Worm (Caenorhabditis elegans) whole organism, L4 larva: ENCODE data around the gene leo-1.

Source experiments
- D1046.2 ChIP-seq: fragments of 200-800 bp; sonication (Bioruptor generic); IDR thresholded peaks from 2 replicates; pipeline ENCODE4 v1.3.6; 2022; ENCODE audit warnings: missing genetic modification characterization, missing compliant biosample characterization
- F10B5.3 ChIP-seq: sonication (generic microtip); optimal IDR thresholded peaks from 2 replicates; lab custom pipeline; 2016; ENCODE audit warnings: mild to moderate bottlenecking, missing genetic modification characterization, missing compliant biosample characterization
- T20F7.1 ChIP-seq: fragments of 200-800 bp; sonication (Bioruptor generic); optimal IDR thresholded peaks from 2 replicates; lab custom pipeline; 2018; ENCODE audit warnings: mild to moderate bottlenecking, missing genetic modification characterization, missing compliant biosample characterization
- T26A8.4 ChIP-seq: fragments of 200-800 bp; sonication (Bioruptor generic); IDR thresholded peaks from 2 replicates; pipeline ENCODE4 v1.3.6; 2022; ENCODE audit warnings: missing genetic modification characterization, missing compliant biosample characterization
- Y105C5A.15 ChIP-seq: fragments of 200-800 bp; sonication (Bioruptor generic); IDR thresholded peaks from 2 replicates; pipeline ENCODE4 v1.3.6; 2022; ENCODE audit warnings: missing genetic modification characterization, missing compliant biosample characterization
- Y48G9A.11 ChIP-seq: fragments of 200-800 bp; sonication (Bioruptor generic); IDR thresholded peaks from 2 replicates; pipeline ENCODE4 v1.3.6; 2022; ENCODE audit warnings: missing genetic modification reagents, missing genetic modification characterization, missing compliant biosample characterization
- ZK337.2 ChIP-seq: fragments of 200-800 bp; sonication (Bioruptor generic); IDR thresholded peaks from 2 replicates; pipeline ENCODE4 v1.3.6; 2022; ENCODE audit warnings: missing genetic modification reagents, missing genetic modification characterization, missing compliant biosample characterization
- ZK546.5 ChIP-seq, 2 experiments: sonication (generic microtip); optimal IDR thresholded peaks; 2 replicates each; lab custom pipeline; 2017; ENCODE audit warnings: missing biosample characterization in 2 of 2, missing genetic modification characterization in 2 of 2
- arid-1 ChIP-seq: fragments of 200-800 bp; sonication (Bioruptor generic); conservative IDR thresholded peaks from 2 replicates; pipeline ENCODE4 v1.3.6; 2022; ENCODE audit warnings: missing genetic modification reagents, missing genetic modification characterization, missing compliant biosample characterization
- attf-4 ChIP-seq: sonication (generic microtip); optimal IDR thresholded peaks from 3 replicates; lab custom pipeline; 2017; ENCODE audit warnings: missing biosample characterization, missing genetic modification characterization
- ceh-20 ChIP-seq: fragments of 200-800 bp; sonication (Bioruptor generic); IDR thresholded peaks from 2 replicates; pipeline ENCODE4 v1.3.6; 2022; ENCODE audit warnings: missing genetic modification reagents, missing genetic modification characterization, missing compliant biosample characterization
- ceh-28 ChIP-seq: fragments of 150-350 bp; optimal IDR thresholded peaks from 2 replicates; lab custom pipeline; 2014; ENCODE audit warnings: missing biosample characterization, missing genetic modification reagents, missing genetic modification characterization
- ceh-32 ChIP-seq: sonication (generic microtip); optimal IDR thresholded peaks from 2 replicates; lab custom pipeline; 2016; ENCODE audit warnings: mild to moderate bottlenecking, missing genetic modification characterization, missing compliant biosample characterization; ENCODE audit not compliant: poor library complexity
- ceh-44 ChIP-seq: fragments of 200-800 bp; sonication (Bioruptor generic); IDR thresholded peaks from 2 replicates; pipeline ENCODE4 v1.3.6; 2022; ENCODE audit warnings: missing genetic modification reagents, missing genetic modification characterization, missing compliant biosample characterization
- ceh-62 ChIP-seq: sonication (generic microtip); optimal IDR thresholded peaks from 2 replicates; lab custom pipeline; 2017; ENCODE audit warnings: missing biosample characterization, missing genetic modification characterization
- ces-1 ChIP-seq: fragments of 150-350 bp; sonication (generic microtip); optimal IDR thresholded peaks from 4 replicates; lab custom pipeline; 2014; ENCODE audit warnings: missing biosample characterization, missing genetic modification reagents, missing genetic modification characterization
- cey-2 ChIP-seq: sonication (generic microtip); optimal IDR thresholded peaks from 3 replicates; lab custom pipeline; 2017; ENCODE audit warnings: missing genetic modification characterization, mild to moderate bottlenecking, missing compliant biosample characterization, antibody characterized with exemption, borderline replicate concordance; ENCODE audit not compliant: insufficient read depth
- daf-16 ChIP-seq, 3 experiments: sonication (generic microtip); optimal IDR thresholded peaks; 2 replicates each; lab custom pipeline; 2016 to 2017; ENCODE audit warnings: missing genetic modification characterization in 3 of 3, missing genetic modification reagents in 3 of 3, mild to moderate bottlenecking in 2 of 3, missing compliant biosample characterization in 2 of 3, missing biosample characterization in 1 of 3, moderate library complexity in 1 of 3
- dmd-8 ChIP-seq: fragments of 200-800 bp; sonication (Bioruptor generic); IDR thresholded peaks from 2 replicates; pipeline ENCODE4 v1.3.6; 2022; ENCODE audit warnings: missing genetic modification characterization, missing compliant biosample characterization
- dmd-9 ChIP-seq: fragments of 200-800 bp; sonication (Bioruptor generic); IDR thresholded peaks from 2 replicates; pipeline ENCODE4 v1.3.6; 2022; ENCODE audit warnings: missing genetic modification reagents, missing genetic modification characterization, missing compliant biosample characterization
- egl-27 ChIP-seq: sonication (generic microtip); optimal IDR thresholded peaks from 3 replicates; lab custom pipeline; 2017; ENCODE audit warnings: missing biosample characterization, missing genetic modification reagents, missing genetic modification characterization
- gei-8 ChIP-seq: fragments of 200-800 bp; sonication (Bioruptor generic); optimal IDR thresholded peaks from 2 replicates; lab custom pipeline; 2018; ENCODE audit warnings: mild to moderate bottlenecking, missing genetic modification characterization, missing compliant biosample characterization
- hlh-11 ChIP-seq: fragments of 200-800 bp; sonication (Bioruptor generic); optimal IDR thresholded peaks from 2 replicates; lab custom pipeline; 2018; ENCODE audit warnings: mild to moderate bottlenecking, missing genetic modification characterization, missing compliant biosample characterization
- hmg-1.1 ChIP-seq: fragments of 200-800 bp; sonication (Bioruptor generic); IDR thresholded peaks from 2 replicates; pipeline ENCODE4 v1.3.6; 2022; ENCODE audit warnings: missing genetic modification reagents, missing genetic modification characterization, missing compliant biosample characterization
- lim-7 ChIP-seq: fragments of 200-800 bp; sonication (Bioruptor generic); IDR thresholded peaks from 2 replicates; pipeline ENCODE4 v1.3.6; 2022; ENCODE audit warnings: missing genetic modification characterization, missing compliant biosample characterization
- lin-13 ChIP-seq: fragments of 150-350 bp; optimal IDR thresholded peaks from 2 replicates; lab custom pipeline; 2014; ENCODE audit warnings: missing biosample characterization, missing genetic modification reagents, missing genetic modification characterization
- lin-29 ChIP-seq: fragments of 200-800 bp; sonication (Bioruptor generic); IDR thresholded peaks from 2 replicates; pipeline ENCODE4 v1.3.6; 2022; ENCODE audit warnings: missing genetic modification reagents, missing genetic modification characterization, missing compliant biosample characterization
- lsy-2 ChIP-seq, 2 experiments: fragments of 150-350 bp in 1 of 2; sonication (generic microtip) in 1 of 2; optimal IDR thresholded peaks; 2 replicates each; lab custom pipeline; 2014 to 2017; ENCODE audit warnings: missing biosample characterization in 2 of 2, missing genetic modification characterization in 2 of 2
- madf-5 ChIP-seq, 2 experiments: fragments of 200-800 bp; sonication (Bioruptor generic); IDR thresholded peaks; 2 replicates each; pipeline ENCODE4 v1.3.6; 2022; ENCODE audit warnings: missing compliant biosample characterization in 2 of 2, missing genetic modification characterization in 2 of 2
- mdl-1 ChIP-seq, 2 experiments: fragments of 150-350 bp in 1 of 2; sonication (generic microtip) in 1 of 2; optimal IDR thresholded peaks; 2 replicates each; lab custom pipeline; 2014 to 2017; ENCODE audit warnings: missing biosample characterization in 2 of 2, missing genetic modification characterization in 2 of 2
- mdt-29 ChIP-seq: fragments of 200-800 bp; sonication (Bioruptor generic); IDR thresholded peaks from 2 replicates; pipeline ENCODE4 v1.3.6; 2022; ENCODE audit warnings: missing genetic modification reagents, missing genetic modification characterization, missing compliant biosample characterization
- mep-1 ChIP-seq: fragments of 150-350 bp; sonication (generic microtip); optimal IDR thresholded peaks from 3 replicates; lab custom pipeline; 2014; ENCODE audit warnings: missing biosample characterization, missing genetic modification characterization
- mes-2 ChIP-seq: sonication (generic microtip); optimal IDR thresholded peaks from 2 replicates; lab custom pipeline; 2016; ENCODE audit warnings: missing genotype, mild to moderate bottlenecking, missing genetic modification characterization, missing compliant biosample characterization; ENCODE audit not compliant: poor library complexity, severe bottlenecking
- nhr-48 ChIP-seq: sonication (generic microtip); optimal IDR thresholded peaks from 2 replicates; lab custom pipeline; 2016; ENCODE audit warnings: mild to moderate bottlenecking, missing genetic modification characterization, missing compliant biosample characterization
- nhr-77 ChIP-seq: fragments of 150-350 bp; optimal IDR thresholded peaks from 2 replicates; lab custom pipeline; 2014; ENCODE audit warnings: missing biosample characterization, missing genetic modification characterization
- pha-4 ChIP-seq, 2 experiments: fragments of 150-350 bp in 1 of 2; fragments of 200-800 bp in 1 of 2; sonication (Bioruptor generic) in 1 of 2; IDR thresholded peaks in 1 of 2; optimal IDR thresholded peaks in 1 of 2; 2 replicates each; pipeline versions ENCODE4 v1.3.6 to Lab custom; 2014 to 2022; ENCODE audit warnings: missing genetic modification characterization in 2 of 2, missing genetic modification reagents in 2 of 2, missing biosample characterization in 1 of 2, missing compliant biosample characterization in 1 of 2
- php-3 ChIP-seq: fragments of 200-800 bp; sonication (Bioruptor generic); IDR thresholded peaks from 2 replicates; pipeline ENCODE4 v1.3.6; 2022; ENCODE audit warnings: missing genetic modification reagents, missing genetic modification characterization, missing compliant biosample characterization
- pqm-1 ChIP-seq: sonication (generic microtip); optimal IDR thresholded peaks from 2 replicates; lab custom pipeline; 2017; ENCODE audit warnings: missing biosample characterization, missing genetic modification characterization
- saeg-2 ChIP-seq: fragments of 200-800 bp; sonication (Bioruptor generic); IDR thresholded peaks from 2 replicates; pipeline ENCODE4 v1.3.6; 2022; ENCODE audit warnings: missing genetic modification reagents, missing genetic modification characterization, missing compliant biosample characterization
- set-16 ChIP-seq: fragments of 200-800 bp; sonication (Bioruptor generic); IDR thresholded peaks from 2 replicates; pipeline ENCODE4 v1.3.6; 2022; ENCODE audit warnings: missing genetic modification reagents, missing genetic modification characterization, missing compliant biosample characterization
- spr-1 ChIP-seq: sonication (generic microtip); optimal IDR thresholded peaks from 2 replicates; lab custom pipeline; 2016; ENCODE audit warnings: mild to moderate bottlenecking, missing genetic modification characterization, missing compliant biosample characterization
- tra-1 ChIP-seq: fragments of 200-800 bp; sonication (Bioruptor generic); IDR thresholded peaks from 2 replicates; pipeline ENCODE4 v1.3.6; 2022; ENCODE audit warnings: missing genetic modification reagents, missing genetic modification characterization, missing compliant biosample characterization
- unc-62 ChIP-seq, 3 experiments: fragments of 150-350 bp in 1 of 3; sonication (generic microtip); optimal IDR thresholded peaks in 2 of 3; peaks in 1 of 3; 1 replicate in 1 of 3; 2 replicates in 2 of 3; lab custom pipeline; 2014 to 2017; ENCODE audit warnings: missing biosample characterization in 3 of 3, missing genetic modification characterization in 3 of 3, missing genetic modification reagents in 3 of 3, missing genotype in 1 of 3
- vab-7 ChIP-seq: fragments of 200-800 bp; sonication (Bioruptor generic); IDR thresholded peaks from 2 replicates; pipeline ENCODE4 v1.3.6; 2022; ENCODE audit warnings: missing genetic modification reagents, missing genetic modification characterization, missing compliant biosample characterization
- zag-1 ChIP-seq: fragments of 150-350 bp; optimal IDR thresholded peaks from 2 replicates; lab custom pipeline; 2014; ENCODE audit warnings: missing biosample characterization, missing genetic modification characterization
- zfp-3 ChIP-seq: fragments of 200-800 bp; sonication (Bioruptor generic); conservative IDR thresholded peaks from 2 replicates; pipeline ENCODE4 v1.3.6; 2022; ENCODE audit warnings: missing genetic modification reagents, missing genetic modification characterization, missing compliant biosample characterization
- ztf-11 ChIP-seq: fragments of 150-350 bp; optimal IDR thresholded peaks from 2 replicates; lab custom pipeline; 2014; ENCODE audit warnings: missing biosample characterization, missing genetic modification characterization
- ztf-7 ChIP-seq: fragments of 150-350 bp; optimal IDR thresholded peaks from 2 replicates; lab custom pipeline; 2014; ENCODE audit warnings: missing biosample characterization, missing genetic modification characterization

Gene leo-1

DNA sequence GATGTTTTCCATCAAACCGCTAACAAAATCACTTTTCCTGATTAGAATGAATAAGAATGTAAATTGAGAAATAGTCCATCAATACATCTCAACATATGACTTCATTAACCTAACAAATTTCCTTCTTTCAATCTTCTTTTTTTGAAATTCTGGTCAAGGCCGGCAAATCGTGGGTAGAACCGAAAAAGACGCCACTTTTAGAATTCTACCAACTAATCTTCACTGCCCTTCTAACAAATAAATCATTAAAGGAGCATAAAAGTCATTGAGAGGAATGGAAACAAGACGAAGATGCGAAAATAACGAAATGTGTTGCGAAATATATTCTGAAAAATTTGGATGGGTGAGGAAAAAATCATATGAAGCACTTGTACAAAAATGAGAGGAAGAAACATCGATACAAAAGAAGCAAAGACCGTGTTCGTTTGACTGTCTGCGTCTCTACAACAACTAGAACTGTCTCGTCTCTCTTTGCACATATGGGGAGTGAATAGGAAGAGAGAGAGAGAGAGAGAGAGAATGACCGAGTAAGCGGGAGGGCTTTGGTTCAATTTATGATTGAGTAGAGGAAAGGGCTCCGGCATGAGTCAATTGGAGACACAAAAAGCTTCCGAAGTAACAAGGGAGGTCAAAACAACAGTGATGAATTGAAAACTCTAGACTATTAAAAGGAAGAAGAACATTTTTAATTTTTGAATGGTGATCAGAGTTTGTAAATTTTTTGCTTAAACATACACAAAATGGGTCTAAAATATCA lies 34.8 kb upstream of the leo-1 start:
- TF ChIP-seq ceh-32 (tag; lab: Kevin White, UChicago) (no peak), egl-27 (tag; lab: Kevin White, UChicago) (no peak), madf-5 (GFP tag; IDR thresholded peaks at IDR 0.05; lab: Robert Waterston, UW) (no peak), Y105C5A.15 (no peak), zag-1 (tag; lab: Kevin White, UChicago) (no peak), dmd-8 (GFP tag; lab: Robert Waterston, UW) (no peak), spr-1 (tag; lab: Kevin White, UChicago) (no peak), gei-8 (GFP tag; lab: Kevin White, UChicago) (no peak), ceh-44 (no peak), saeg-2 (GFP tag; lab: Robert Waterston, UW) (no peak), T20F7.1 (GFP tag; lab: Kevin White, UChicago) (no peak), hmg-1.1 (GFP tag; lab: Robert Waterston, UW) (peak; percentile 76), daf-16 (GFP tag; optimal IDR thresholded peaks at IDR 0.05; lab: Kevin White, UChicago) (no peak), daf-16 (tag; optimal IDR thresholded peaks at IDR 0.05; lab: Kevin White, UChicago) (peak; percentile 42), ceh-28 (tag; lab: Kevin White, UChicago) (no peak), ceh-62 (tag; lab: Kevin White, UChicago) (no peak), pqm-1 (tag; lab: Kevin White, UChicago) (no peak), ZK546.5 (tag; optimal IDR thresholded peaks at IDR 0.05; lab: Kevin White, UChicago) (no peak), lim-7 (no peak), Y48G9A.11 (GFP tag; lab: Robert Waterston, UW) (no peak), T26A8.4 (no peak), mep-1 (tag; lab: Kevin White, UChicago) (peak; percentile 40), dmd-9 (GFP tag; lab: Robert Waterston, UW) (no peak), lin-13 (GFP tag; lab: Kevin White, UChicago) (no peak), lsy-2 (tag; optimal IDR thresholded peaks at IDR 0.05; lab: Kevin White, UChicago) (peak in 1 of 2 experiments; percentile 38), lin-29 (no peak), ceh-20 (GFP tag; lab: Robert Waterston, UW) (no peak), php-3 (GFP tag; lab: Robert Waterston, UW) (no peak), ztf-7 (no peak), ztf-11 (no peak), nhr-77 (no peak), attf-4 (tag; lab: Kevin White, UChicago) (no peak), D1046.2 (GFP tag; lab: Robert Waterston, UW) (no peak), hlh-11 (peak; percentile 63), zfp-3 (GFP tag; lab: Robert Waterston, UW) (no peak), ces-1 (no peak), F10B5.3 (tag; lab: Kevin White, UChicago) (no peak), nhr-48 (tag; lab: Kevin White, UChicago) (no peak), mdt-29 (no peak), arid-1 (GFP tag; lab: Robert Waterston, UW) (no peak), tra-1 (GFP tag; lab: Robert Waterston, UW) (no peak), set-16 (GFP tag; lab: Robert Waterston, UW) (no peak), ZK337.2 (GFP tag; lab: Robert Waterston, UW) (no peak), unc-62 (GFP tag; optimal IDR thresholded peaks at IDR 0.05 in 1 of 2; lab: Kevin White, UChicago) (peak in 1 of 2 experiments; percentile 61), unc-62 (tag; optimal IDR thresholded peaks at IDR 0.05; lab: Kevin White, UChicago) (no peak), pha-4 (GFP tag; IDR thresholded peaks at IDR 0.05; lab: Robert Waterston, UW) (no peak), pha-4 (tag; optimal IDR thresholded peaks at IDR 0.05; lab: Kevin White, UChicago) (no peak), vab-7 (no peak), cey-2 (tag; lab: Kevin White, UChicago) (no peak), mes-2 (tag; lab: Kevin White, UChicago) (peak; percentile 31), mdl-1 (tag; optimal IDR thresholded peaks at IDR 0.05; lab: Kevin White, UChicago) (no peak)
